Worm (Caenorhabditis elegans) whole organism, L4 larva: Measurements from ENCODE around the gene mrp-1.

Experiments used
- ama-1 ChIP-seq: fragments of 150-350 bp; optimal IDR thresholded peaks from 2 replicates; lab custom pipeline; 2014; ENCODE audit warnings: inconsistent platforms, mixed read lengths
- arid-1 ChIP-seq: fragments of 200-800 bp; sonication (Bioruptor generic); conservative IDR thresholded peaks from 2 replicates; pipeline ENCODE4 v1.3.6; 2022; ENCODE audit warnings: missing genetic modification reagents, missing genetic modification characterization, missing compliant biosample characterization
- ceh-28 ChIP-seq: fragments of 150-350 bp; optimal IDR thresholded peaks from 2 replicates; lab custom pipeline; 2014; ENCODE audit warnings: missing biosample characterization, missing genetic modification reagents, missing genetic modification characterization
- snpc-4 ChIP-seq: fragments of 150-350 bp; optimal IDR thresholded peaks from 2 replicates; lab custom pipeline; 2014; ENCODE audit warnings: missing biosample characterization, missing genetic modification characterization

DNA sequence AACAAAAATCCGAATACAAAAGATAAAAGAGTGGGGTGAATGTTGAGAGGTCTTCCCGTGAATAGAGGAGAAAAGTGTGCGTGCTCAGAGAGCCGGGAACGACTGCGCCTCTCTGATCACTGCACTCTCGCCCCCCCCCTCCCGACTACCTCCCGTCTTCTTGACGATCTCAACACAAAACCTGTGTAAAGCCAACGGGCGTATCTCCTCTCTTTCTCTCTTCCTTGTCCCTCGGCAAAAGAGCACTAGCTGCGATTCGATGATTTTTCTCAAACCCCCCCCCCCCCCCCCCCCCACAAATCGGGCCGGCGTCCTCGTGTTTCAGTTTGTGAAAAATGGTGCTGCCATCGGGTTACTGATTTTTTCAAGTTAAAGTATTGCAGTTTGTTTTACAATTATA lies 34.0 kb upstream of the mrp-1 start:
- TF ChIP-seq snpc-4 (tag; lab: Kevin White, UChicago) (no peak), ama-1 (lab: Kevin White, UChicago) (no peak), ceh-28 (tag; lab: Kevin White, UChicago) (no peak), arid-1 (GFP tag; lab: Robert Waterston, UW) (no peak)
